Worm (Caenorhabditis elegans): ENCODE data around the gene R07C12.1.

- TF ChIP-seq hlh-30 (tag; optimal IDR thresholded peaks at IDR 0.05; ENCODE audit: insufficient read depth) = no peak
- no peak for TF ChIP-seq pag-3 (tag; optimal IDR thresholded peaks at IDR 0.05; ENCODE audit: borderline replicate concordance)
- no peak for TF ChIP-seq ceh-45 (GFP tag; IDR thresholded peaks at IDR 0.05)
- no peak for TF ChIP-seq pqm-1 (tag; optimal IDR thresholded peaks at IDR 0.05)
- TF ChIP-seq fkh-10 (GFP tag; optimal IDR thresholded peaks at IDR 0.05) = no peak
- TF ChIP-seq unc-86 (tag; optimal IDR thresholded peaks at IDR 0.05) = no peak
- no peak for TF ChIP-seq ceh-18 (tag; optimal IDR thresholded peaks at IDR 0.05)
Observed at ce11 chrIV:4139022-4139421, 13.2 kb upstream of the R07C12.1 start, which contains the start of gene F49F1.10.

All from whole organism, late embryonic.